Worm (Caenorhabditis elegans) whole organism, late embryonic: Measurements from ENCODE around the gene semi-1.

Experiments
- C08G9.2 ChIP-seq: sonication (generic microtip); optimal IDR thresholded peaks from 2 replicates; lab custom pipeline; 2016; ENCODE audit warnings: mild to moderate bottlenecking, missing genetic modification characterization, moderate library complexity, missing compliant biosample characterization
- F13H6.1 ChIP-seq: sonication (generic microtip); optimal IDR thresholded peaks from 2 replicates; lab custom pipeline; 2016; ENCODE audit warnings: missing genetic modification characterization, missing compliant biosample characterization
- K02D7.2 ChIP-seq: sonication (generic microtip); optimal IDR thresholded peaks from 2 replicates; lab custom pipeline; 2017; ENCODE audit warnings: mild to moderate bottlenecking, missing genetic modification characterization, missing compliant biosample characterization
- Y22D7AL.16 ChIP-seq: sonication (generic microtip); optimal IDR thresholded peaks from 2 replicates; lab custom pipeline; 2016; ENCODE audit warnings: missing genetic modification characterization, missing compliant biosample characterization
- ama-1 ChIP-seq: fragments of 150-350 bp; optimal IDR thresholded peaks from 2 replicates; lab custom pipeline; 2014
- ceh-18 ChIP-seq: sonication (generic microtip); optimal IDR thresholded peaks from 2 replicates; lab custom pipeline; 2016; ENCODE audit warnings: missing genetic modification characterization, missing compliant biosample characterization
- ceh-19 ChIP-seq: fragments of 200-800 bp; sonication (Bioruptor generic); optimal IDR thresholded peaks from 2 replicates; lab custom pipeline; 2018; ENCODE audit warnings: mild to moderate bottlenecking, missing genetic modification characterization, missing compliant biosample characterization
- ceh-2 ChIP-seq: sonication (generic microtip); optimal IDR thresholded peaks from 2 replicates; lab custom pipeline; 2016; ENCODE audit warnings: missing genotype, missing genetic modification characterization, missing compliant biosample characterization
- ceh-30 ChIP-seq: fragments of 150-350 bp; optimal IDR thresholded peaks from 2 replicates; lab custom pipeline; 2014; ENCODE audit warnings: missing biosample characterization, missing genetic modification characterization
- ceh-31 ChIP-seq: sonication (generic microtip); optimal IDR thresholded peaks from 2 replicates; lab custom pipeline; 2016; ENCODE audit warnings: missing genetic modification characterization, missing compliant biosample characterization
- che-1 ChIP-seq: sonication (generic microtip); optimal IDR thresholded peaks from 2 replicates; lab custom pipeline; 2016; ENCODE audit warnings: mild to moderate bottlenecking, missing genetic modification characterization, missing compliant biosample characterization
- elt-2 ChIP-seq: sonication (generic microtip); optimal IDR thresholded peaks from 2 replicates; lab custom pipeline; 2016; ENCODE audit warnings: missing genetic modification reagents, missing genetic modification characterization, missing compliant biosample characterization
- fkh-10 ChIP-seq: fragments of 150-350 bp; optimal IDR thresholded peaks from 2 replicates; lab custom pipeline; 2014; ENCODE audit warnings: missing biosample characterization, missing genetic modification reagents, missing genetic modification characterization
- gmeb-2 ChIP-seq: sonication (generic microtip); optimal IDR thresholded peaks from 2 replicates; lab custom pipeline; 2016; ENCODE audit warnings: missing genetic modification characterization, inconsistent platforms, missing compliant biosample characterization
- hlh-13 ChIP-seq: fragments of 200-800 bp; sonication (Bioruptor generic); optimal IDR thresholded peaks from 2 replicates; lab custom pipeline; 2018; ENCODE audit warnings: mild to moderate bottlenecking, missing genetic modification characterization, missing compliant biosample characterization
- lim-6 ChIP-seq: sonication (generic microtip); optimal IDR thresholded peaks from 2 replicates; lab custom pipeline; 2016; ENCODE audit warnings: missing genetic modification characterization, missing compliant biosample characterization
- lin-11 ChIP-seq: fragments of 200-800 bp; sonication (Bioruptor generic); optimal IDR thresholded peaks from 2 replicates; lab custom pipeline; 2018; ENCODE audit warnings: mild to moderate bottlenecking, missing genetic modification characterization, missing compliant biosample characterization
- madf-2 ChIP-seq: sonication (generic microtip); optimal IDR thresholded peaks from 2 replicates; lab custom pipeline; 2017; ENCODE audit warnings: missing genetic modification characterization, missing compliant biosample characterization
- mec-3 ChIP-seq: sonication (generic microtip); optimal IDR thresholded peaks from 2 replicates; lab custom pipeline; 2016; ENCODE audit warnings: borderline replicate concordance, missing genetic modification characterization, missing compliant biosample characterization
- nfya-1 ChIP-seq: sonication (generic microtip); optimal IDR thresholded peaks from 2 replicates; lab custom pipeline; 2017; ENCODE audit warnings: missing genetic modification characterization, mild to moderate bottlenecking, missing compliant biosample characterization, antibody characterized with exemption, moderate library complexity
- nhr-11 ChIP-seq: fragments of 150-350 bp; optimal IDR thresholded peaks from 2 replicates; lab custom pipeline; 2014; ENCODE audit warnings: missing biosample characterization, missing genetic modification characterization
- nhr-232 ChIP-seq: sonication (generic microtip); optimal IDR thresholded peaks from 2 replicates; lab custom pipeline; 2016; ENCODE audit warnings: missing genetic modification characterization, missing compliant biosample characterization
- npax-4 ChIP-seq: sonication (generic microtip); optimal IDR thresholded peaks from 2 replicates; lab custom pipeline; 2016; ENCODE audit warnings: missing genetic modification characterization, missing compliant biosample characterization
- odd-2 ChIP-seq: sonication (generic microtip); optimal IDR thresholded peaks from 2 replicates; lab custom pipeline; 2017; ENCODE audit warnings: antibody characterized with exemption, mild to moderate bottlenecking, missing genetic modification characterization, missing compliant biosample characterization
- pha-2 ChIP-seq: sonication (generic microtip); optimal IDR thresholded peaks from 2 replicates; lab custom pipeline; 2017; ENCODE audit warnings: mild to moderate bottlenecking, missing genetic modification characterization, missing compliant biosample characterization
- syd-9 ChIP-seq: sonication (generic microtip); optimal IDR thresholded peaks from 2 replicates; lab custom pipeline; 2016; ENCODE audit warnings: mild to moderate bottlenecking, missing genetic modification characterization, moderate library complexity, missing compliant biosample characterization
- tbx-2 ChIP-seq: sonication (generic microtip); optimal IDR thresholded peaks from 2 replicates; lab custom pipeline; 2016; ENCODE audit warnings: missing genetic modification characterization, missing compliant biosample characterization
- tbx-7 ChIP-seq: sonication (generic microtip); optimal IDR thresholded peaks from 2 replicates; lab custom pipeline; 2016; ENCODE audit warnings: missing genotype, missing genetic modification characterization, missing compliant biosample characterization
- ttx-3 ChIP-seq: sonication (generic microtip); optimal IDR thresholded peaks from 2 replicates; lab custom pipeline; 2016; ENCODE audit warnings: missing genetic modification reagents, missing genetic modification characterization, missing compliant biosample characterization
- unc-3 ChIP-seq, 2 experiments: fragments of 200-800 bp in 1 of 2; sonication (Bioruptor generic) in 1 of 2; sonication (generic microtip) in 1 of 2; conservative IDR thresholded peaks in 1 of 2; optimal IDR thresholded peaks in 1 of 2; 2 replicates each; pipeline versions ENCODE4 v1.3.6 to Lab custom; 2016 to 2022; ENCODE audit warnings: missing compliant biosample characterization in 2 of 2, missing genetic modification characterization in 2 of 2, missing genetic modification reagents in 1 of 2
- unc-86 ChIP-seq: sonication (generic microtip); optimal IDR thresholded peaks from 2 replicates; lab custom pipeline; 2016; ENCODE audit warnings: missing genetic modification characterization, missing compliant biosample characterization
- zip-5 ChIP-seq: sonication (generic microtip); optimal IDR thresholded peaks from 2 replicates; lab custom pipeline; 2016; ENCODE audit warnings: missing genetic modification characterization, missing compliant biosample characterization

semi-1 gene

DNA sequence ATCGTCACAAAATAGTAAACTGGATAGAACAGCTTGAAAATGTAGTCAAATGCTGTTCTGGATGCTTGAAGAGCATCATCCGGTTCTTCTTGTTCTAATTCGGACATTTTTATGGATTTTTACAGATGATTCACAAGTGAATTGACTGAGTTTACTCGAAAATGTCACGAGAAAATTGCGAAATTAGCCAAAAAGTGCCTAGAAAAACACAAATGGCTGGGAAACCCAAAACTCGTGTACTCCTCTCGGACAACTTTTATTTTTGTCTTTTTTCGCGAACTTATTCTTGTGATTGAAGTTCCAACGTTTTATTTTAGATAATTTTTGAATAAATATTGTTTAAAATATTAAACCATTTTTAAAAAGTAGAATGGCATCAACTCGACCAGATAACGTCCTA is 36.6 kb upstream of the semi-1 start, which contains the start of the genes C56A3.4 and C56A3.5:
Gene C56A3.4 (minus strand): TSS at position 154 of the 400 bp plus-strand sequence.
Gene C56A3.5 (plus strand): TSS at position 367 of the 400 bp plus-strand sequence.
- peak; percentile 16 for TF ChIP-seq ceh-31 (tag; lab: Kevin White, UChicago)
- TF ChIP-seq madf-2 (tag; lab: Kevin White, UChicago), result no peak

DNA sequence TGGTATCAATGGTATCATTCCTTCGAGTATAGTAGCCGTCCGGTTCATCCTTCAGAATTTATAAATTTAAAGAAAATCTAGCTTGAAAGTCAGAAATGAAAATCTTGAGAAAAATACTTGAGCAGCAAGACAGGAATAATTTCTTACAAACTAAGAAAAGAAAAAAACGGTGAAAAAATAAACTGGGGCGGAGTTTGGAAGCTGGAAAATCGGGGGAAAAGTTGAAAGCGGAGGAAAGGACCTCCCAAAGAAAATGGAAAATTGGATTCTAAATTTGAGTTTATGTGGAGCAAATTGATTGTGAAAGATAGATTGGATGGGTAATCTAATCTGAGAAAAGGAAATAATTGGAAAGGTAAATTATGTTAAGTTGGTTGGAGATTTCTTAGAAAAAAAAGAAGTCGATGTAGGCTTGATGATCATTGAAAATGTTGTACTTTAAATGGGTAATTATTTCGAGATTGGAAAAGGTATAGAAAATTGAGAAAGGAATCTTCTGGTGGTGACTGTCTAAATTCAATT is 21.1 kb upstream of the semi-1 start, which contains the start of gene frpr-5:
Gene frpr-5 (minus strand): TSS at position 51 of the 522 bp plus-strand sequence.
- TF ChIP-seq C08G9.2 (tag; lab: Kevin White, UChicago) (no peak), tbx-7 (tag; lab: Kevin White, UChicago) (no peak), ttx-3 (tag; lab: Kevin White, UChicago) (no peak), zip-5 (tag; lab: Kevin White, UChicago) (no peak), hlh-13 (no peak), nhr-232 (no peak), unc-86 (no peak), tbx-2 (tag; lab: Kevin White, UChicago) (no peak), lin-11 (tag; lab: Kevin White, UChicago) (no peak), fkh-10 (no peak), ceh-2 (tag; lab: Kevin White, UChicago) (no peak), ceh-30 (tag; lab: Kevin White, UChicago) (no peak), unc-3 (GFP tag; conservative IDR thresholded peaks at IDR 0.05; lab: Robert Waterston, UW) (no peak), unc-3 (tag; optimal IDR thresholded peaks at IDR 0.05; lab: Kevin White, UChicago) (no peak)

DNA sequence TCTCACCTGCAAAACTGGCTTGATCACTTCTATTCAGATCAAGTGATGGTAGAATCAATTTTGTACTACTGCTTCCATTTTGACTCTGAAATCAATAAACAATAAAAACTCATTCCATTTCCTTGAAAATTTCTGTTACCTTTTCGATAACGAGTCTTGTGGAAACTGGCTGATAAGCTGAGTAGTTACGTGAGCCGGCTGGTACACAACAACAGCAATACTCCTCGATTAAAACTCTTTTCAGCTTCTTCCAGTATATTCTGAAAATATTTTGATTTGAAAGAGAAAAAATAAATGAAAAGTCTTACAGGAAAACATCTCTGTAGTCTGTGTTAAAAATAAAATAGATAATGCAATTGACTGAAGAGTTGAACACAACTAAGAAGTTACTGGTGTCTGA is 17.5 kb upstream of the semi-1 start:
- TF ChIP-seq odd-2 (tag; lab: Kevin White, UChicago), result no peak
- no peak for TF ChIP-seq unc-86
- TF ChIP-seq nhr-11, result no peak
- TF ChIP-seq npax-4 (tag; lab: Kevin White, UChicago), result no peak
- TF ChIP-seq ceh-30 (tag; lab: Kevin White, UChicago), result no peak

DNA sequence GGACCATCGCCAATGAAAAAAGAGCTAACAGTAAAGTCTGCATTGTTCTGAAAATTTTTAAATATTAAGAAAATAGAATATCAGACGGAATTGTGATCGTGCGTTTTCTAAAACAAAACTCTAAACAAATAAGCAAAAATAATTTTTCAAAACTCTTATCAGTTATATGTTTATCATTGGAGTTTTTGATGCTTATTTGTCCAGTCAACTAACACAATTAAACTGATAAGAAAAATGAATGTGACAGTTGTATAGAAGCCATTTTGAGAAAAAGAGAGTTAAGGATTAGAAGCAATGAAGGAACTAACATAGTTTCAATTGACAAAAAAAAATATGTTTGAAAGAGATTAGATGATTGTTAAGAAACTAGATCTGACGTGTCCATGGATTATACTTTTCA is 15.7 kb upstream of the semi-1 start, which contains the start of gene ttr-44:
Gene ttr-44 (minus strand): TSS at position 47 of the 400 bp plus-strand sequence.
- TF ChIP-seq elt-2 (tag; lab: Kevin White, UChicago) (peak; percentile 76), nfya-1 (no peak)
- TF ChIP-seq, all 69 proteins: peak for 1

DNA sequence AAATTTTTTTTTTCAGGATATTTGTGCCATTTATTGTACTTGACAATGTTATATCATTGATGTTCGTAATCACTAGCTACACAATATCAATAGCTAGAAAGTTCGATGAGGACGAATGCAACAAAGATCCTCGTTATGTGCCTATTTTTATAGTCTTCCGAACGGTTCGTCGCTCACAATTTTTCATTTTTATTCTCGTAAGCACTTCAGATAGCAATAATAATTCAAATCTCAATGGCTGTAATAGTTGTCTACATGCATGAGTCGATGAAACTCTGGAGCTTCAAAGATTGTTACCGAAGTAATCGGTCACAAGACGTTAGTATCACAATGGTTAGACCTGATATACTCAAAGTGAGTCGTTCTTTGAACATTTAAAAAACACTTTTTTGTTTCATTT is 14.2 kb upstream of the semi-1 start:
- no peak for TF ChIP-seq C08G9.2 (tag; lab: Kevin White, UChicago)
- TF ChIP-seq Y22D7AL.16 (tag; lab: Kevin White, UChicago), result no peak
- no peak for TF ChIP-seq npax-4 (tag; lab: Kevin White, UChicago)
- no peak for TF ChIP-seq elt-2 (tag; lab: Kevin White, UChicago)
- no peak for TF ChIP-seq pha-2 (tag; lab: Kevin White, UChicago)
- TF ChIP-seq mec-3 (tag; lab: Kevin White, UChicago), result no peak
- TF ChIP-seq ceh-30 (tag; lab: Kevin White, UChicago), result no peak
- TF ChIP-seq ceh-2 (tag; lab: Kevin White, UChicago), result no peak
- no peak for TF ChIP-seq tbx-2 (tag; lab: Kevin White, UChicago)
- no peak for TF ChIP-seq F13H6.1
- TF ChIP-seq ceh-18 (tag; lab: Kevin White, UChicago), result no peak
- no peak for TF ChIP-seq K02D7.2 (tag; lab: Kevin White, UChicago)
- TF ChIP-seq hlh-13, result no peak
- no peak for TF ChIP-seq ceh-19 (GFP tag; lab: Kevin White, UChicago)
- TF ChIP-seq ama-1 (lab: Kevin White, UChicago), result no peak
- no peak for TF ChIP-seq lin-11 (tag; lab: Kevin White, UChicago)
- TF ChIP-seq lim-6 (tag; lab: Kevin White, UChicago), result no peak
- TF ChIP-seq syd-9 (tag; lab: Kevin White, UChicago), result no peak
- TF ChIP-seq gmeb-2 (tag; lab: Kevin White, UChicago), result no peak
- TF ChIP-seq che-1, result no peak
